Fruit fly (Drosophila melanogaster) whole organism, embryonic: ENCODE data around the gene Cpr76Bb.

Experiments used
- Ada2b ChIP-seq: fragments of 200-800 bp; sonication (Bioruptor generic); IDR thresholded peaks from 2 replicates; pipeline ENCODE4 v1.3.6; 2022; ENCODE audit warnings: missing biosample characterization, missing genetic modification characterization
- Atf6 ChIP-seq: fragments of 200-800 bp; sonication (Bioruptor generic); IDR thresholded peaks from 2 replicates; pipeline ENCODE4 v1.3.6; 2022; ENCODE audit warnings: missing biosample characterization, missing genetic modification characterization
- Blimp-1 ChIP-seq: fragments of 200-800 bp; sonication (Bioruptor generic); optimal IDR thresholded peaks from 3 replicates; lab custom pipeline; 2018; ENCODE audit warnings: missing biosample characterization, missing genetic modification characterization, mild to moderate bottlenecking, moderate library complexity, missing genetic modification reagents
- CG11085 ChIP-seq: fragments of 200-800 bp; sonication (Bioruptor generic); IDR thresholded peaks from 2 replicates; pipeline ENCODE4 v1.3.6; 2022; ENCODE audit warnings: missing biosample characterization, missing genetic modification characterization
- CG12659 ChIP-seq: fragments of 200-800 bp; sonication (Bioruptor generic); optimal IDR thresholded peaks from 3 replicates; lab custom pipeline; 2017; ENCODE audit warnings: mild to moderate bottlenecking, missing biosample characterization, missing genetic modification reagents, missing genetic modification characterization
- CG12769 ChIP-seq: fragments of 200-800 bp; sonication (Bioruptor generic); optimal IDR thresholded peaks from 2 replicates; lab custom pipeline; 2019; ENCODE audit warnings: missing biosample characterization, mild to moderate bottlenecking, missing genetic modification characterization, moderate library complexity
- CG13123 ChIP-seq: fragments of 200-800 bp; sonication (Bioruptor generic); optimal IDR thresholded peaks from 2 replicates; lab custom pipeline; 2016; ENCODE audit warnings: missing biosample characterization, missing genetic modification characterization
- CG13775 ChIP-seq: fragments of 200-800 bp; sonication (Bioruptor generic); optimal IDR thresholded peaks from 3 replicates; lab custom pipeline; 2017; ENCODE audit warnings: missing biosample characterization, mild to moderate bottlenecking, missing genetic modification characterization
- CG13894 ChIP-seq: fragments of 200-800 bp; sonication (Bioruptor generic); optimal IDR thresholded peaks from 3 replicates; lab custom pipeline; 2018; ENCODE audit warnings: missing biosample characterization, mild to moderate bottlenecking, missing genetic modification characterization, moderate library complexity
- CG15479 ChIP-seq: fragments of 200-800 bp; sonication (Bioruptor generic); optimal IDR thresholded peaks from 3 replicates; lab custom pipeline; 2019; ENCODE audit warnings: missing biosample characterization, mild to moderate bottlenecking, missing genetic modification characterization, moderate library complexity
- CG2875 ChIP-seq: fragments of 200-800 bp; sonication (Bioruptor generic); optimal IDR thresholded peaks from 2 replicates; lab custom pipeline; 2017; ENCODE audit warnings: missing biosample characterization, mild to moderate bottlenecking, missing genetic modification characterization, missing genetic modification reagents
- CG30020 ChIP-seq: fragments of 200-800 bp; optimal IDR thresholded peaks from 2 replicates; lab custom pipeline; 2019; ENCODE audit warnings: missing biosample characterization, mild to moderate bottlenecking, missing genetic modification characterization, moderate library complexity
- CG4360 ChIP-seq: fragments of 200-800 bp; sonication (Bioruptor generic); IDR thresholded peaks from 2 replicates; pipeline ENCODE4 v1.3.6; 2022; ENCODE audit warnings: missing biosample characterization, missing genetic modification characterization
- CG43689 ChIP-seq: fragments of 200-800 bp; sonication (Bioruptor generic); IDR thresholded peaks from 2 replicates; pipeline ENCODE4 v1.3.6; 2022; ENCODE audit warnings: missing biosample characterization, missing genetic modification characterization
- CG6791 ChIP-seq: fragments of 200-800 bp; sonication (Bioruptor generic); IDR thresholded peaks from 3 replicates; pipeline ENCODE4 v1.3.6; 2022; ENCODE audit warnings: missing biosample characterization, missing genetic modification characterization; ENCODE audit not compliant: partially characterized antibody
- CG7271 ChIP-seq: fragments of 200-800 bp; sonication (Bioruptor generic); optimal IDR thresholded peaks from 2 replicates; lab custom pipeline; 2018; ENCODE audit warnings: missing biosample characterization, mild to moderate bottlenecking, missing genetic modification characterization, moderate library complexity
- CG7786 ChIP-seq: fragments of 200-800 bp; sonication (Bioruptor generic); optimal IDR thresholded peaks from 2 replicates; lab custom pipeline; 2016; ENCODE audit warnings: missing biosample characterization, missing genetic modification characterization
- CG8089 ChIP-seq: fragments of 200-800 bp; sonication (Bioruptor generic); optimal IDR thresholded peaks from 3 replicates; lab custom pipeline; 2016; ENCODE audit warnings: missing biosample characterization, missing genetic modification characterization
- Dbx ChIP-seq: fragments of 200-800 bp; sonication (Bioruptor generic); IDR thresholded peaks from 3 replicates; pipeline ENCODE4 v1.3.6; 2022; ENCODE audit warnings: missing biosample characterization, missing genetic modification characterization
- Dp ChIP-seq: fragments of 200-800 bp; sonication (Bioruptor generic); optimal IDR thresholded peaks from 2 replicates; lab custom pipeline; 2018; ENCODE audit warnings: missing biosample characterization, mild to moderate bottlenecking, missing genetic modification characterization, moderate library complexity
- Drgx ChIP-seq: fragments of 200-800 bp; sonication (Bioruptor generic); IDR thresholded peaks from 2 replicates; pipeline ENCODE4 v1.3.6; 2022; ENCODE audit warnings: missing biosample characterization, missing genetic modification characterization
- Ets65A ChIP-seq: fragments of 200-800 bp; sonication (Bioruptor generic); peaks from one replicate; lab custom pipeline; 2016; ENCODE audit warnings: missing biosample characterization, missing genetic modification characterization
- MTF-1 ChIP-seq: fragments of 200-800 bp; sonication (Bioruptor generic); optimal IDR thresholded peaks from 2 replicates; lab custom pipeline; 2018; ENCODE audit warnings: missing biosample characterization, mild to moderate bottlenecking, missing genetic modification characterization, borderline replicate concordance
- Med ChIP-seq: fragments of 200-800 bp; sonication (Bioruptor generic); peaks from one replicate; lab custom pipeline; 2016; ENCODE audit warnings: missing biosample characterization, missing genetic modification characterization, mild to moderate bottlenecking, inconsistent platforms, moderate library complexity
- TFAM ChIP-seq: fragments of 200-800 bp; sonication (Bioruptor generic); optimal IDR thresholded peaks from 2 replicates; lab custom pipeline; 2017; ENCODE audit warnings: missing biosample characterization, missing genetic modification characterization, inconsistent platforms
- YL-1 ChIP-seq: fragments of 200-800 bp; sonication (Bioruptor generic); optimal IDR thresholded peaks from 3 replicates; lab custom pipeline; 2017; ENCODE audit warnings: missing biosample characterization, mild to moderate bottlenecking, missing genetic modification characterization
- az2 ChIP-seq: fragments of 200-800 bp; sonication (Bioruptor generic); optimal IDR thresholded peaks from 3 replicates; lab custom pipeline; 2016; ENCODE audit warnings: missing biosample characterization, missing genetic modification characterization
- bbx ChIP-seq: fragments of 200-800 bp; sonication (Bioruptor generic); IDR thresholded peaks from 2 replicates; pipeline ENCODE4 v1.3.6; 2022; ENCODE audit warnings: missing biosample characterization, missing genetic modification characterization; ENCODE audit not compliant: partially characterized antibody
- br ChIP-seq: fragments of >200 bp; optimal IDR thresholded peaks from 2 replicates; lab custom pipeline; 2017
- cg ChIP-seq: fragments of 200-800 bp; sonication (Bioruptor generic); optimal IDR thresholded peaks from 3 replicates; lab custom pipeline; 2019; ENCODE audit warnings: missing biosample characterization, mild to moderate bottlenecking, missing genetic modification characterization, moderate library complexity
- ci ChIP-seq: fragments of 200-800 bp; sonication (Bioruptor generic); IDR thresholded peaks from 3 replicates; pipeline ENCODE4 v1.3.6; 2022; ENCODE audit warnings: missing biosample characterization, missing genetic modification characterization
- corto ChIP-seq: fragments of 200-800 bp; sonication (Bioruptor generic); optimal IDR thresholded peaks from 2 replicates; lab custom pipeline; 2016; ENCODE audit warnings: missing biosample characterization, mild to moderate bottlenecking, missing genetic modification characterization, moderate library complexity
- crol ChIP-seq: fragments of 200-800 bp; sonication (Bioruptor generic); IDR thresholded peaks from 2 replicates; pipeline ENCODE4 v1.3.6; 2022; ENCODE audit warnings: missing biosample characterization, missing genetic modification characterization
- da ChIP-seq: fragments of 200-800 bp; sonication (Bioruptor generic); optimal IDR thresholded peaks from 2 replicates; lab custom pipeline; 2016; ENCODE audit warnings: missing biosample characterization, missing genetic modification characterization
- gem ChIP-seq: fragments of 200-800 bp; sonication (Bioruptor generic); optimal IDR thresholded peaks from 2 replicates; lab custom pipeline; 2019; ENCODE audit warnings: missing biosample characterization, mild to moderate bottlenecking, missing genetic modification characterization, moderate library complexity
- jumu ChIP-seq: fragments of 200-800 bp; sonication (Bioruptor generic); optimal IDR thresholded peaks from 3 replicates; lab custom pipeline; 2016; ENCODE audit warnings: missing biosample characterization, missing genetic modification characterization
- ken ChIP-seq: fragments of 200-800 bp; sonication (Bioruptor generic); IDR thresholded peaks from 3 replicates; pipeline ENCODE4 v1.3.6; 2022; ENCODE audit warnings: missing biosample characterization, missing genetic modification characterization
- nerfin-1 ChIP-seq: fragments of 200-800 bp; sonication (Bioruptor generic); optimal IDR thresholded peaks from 3 replicates; lab custom pipeline; 2019; ENCODE audit warnings: missing biosample characterization, mild to moderate bottlenecking, missing genetic modification characterization, moderate library complexity
- oc ChIP-seq: fragments of 200-800 bp; sonication (Bioruptor generic); optimal IDR thresholded peaks from 2 replicates; lab custom pipeline; 2018; ENCODE audit warnings: missing biosample characterization, mild to moderate bottlenecking, missing genetic modification characterization, moderate library complexity
- pho ChIP-seq: fragments of 200-800 bp; sonication (Bioruptor generic); optimal IDR thresholded peaks from 2 replicates; lab custom pipeline; 2016; ENCODE audit warnings: missing biosample characterization, missing genetic modification characterization
- sc ChIP-seq, 3 experiments: fragments of >200 bp in 2 of 3; fragments of 200-800 bp in 1 of 3; sonication (Bioruptor generic) in 1 of 3; optimal IDR thresholded peaks; 2 replicates in 2 of 3; 3 replicates in 1 of 3; lab custom pipeline; 2017; ENCODE audit warnings: mild to moderate bottlenecking in 1 of 3, missing biosample characterization in 1 of 3, missing genetic modification characterization in 1 of 3, missing genetic modification reagents in 1 of 3
- tll ChIP-seq, 2 experiments: fragments of 200-800 bp in 1 of 2; fragments of >200 bp in 1 of 2; sonication (Bioruptor generic) in 1 of 2; optimal IDR thresholded peaks; 2 replicates each; lab custom pipeline; 2017 to 2019; ENCODE audit warnings: missing biosample characterization in 2 of 2, missing genetic modification characterization in 2 of 2, mild to moderate bottlenecking in 1 of 2, moderate library complexity in 1 of 2
- ttk ChIP-seq: fragments of 200-800 bp; sonication (Bioruptor generic); IDR thresholded peaks from 2 replicates; pipeline ENCODE4 v2.1.2; 2022; ENCODE audit warnings: missing biosample characterization, missing genetic modification characterization
- vnd ChIP-seq: fragments of 200-800 bp; sonication (Bioruptor generic); IDR thresholded peaks from 3 replicates; pipeline ENCODE4 v1.3.6; 2022; ENCODE audit warnings: missing biosample characterization, missing genetic modification characterization; ENCODE audit not compliant: partially characterized antibody

Gene Cpr76Bb

dm6 chr3L:19558674-19559073, 39.2 kb downstream of the Cpr76Bb start:
- TF ChIP-seq jumu (no peak), CG13894 (tag; lab: Kevin White, UChicago) (peak; percentile 91), gem (peak; percentile 1), CG12769 (tag; lab: Kevin White, UChicago) (peak; percentile 49), CG6791 (0 out of 3 replicates have a peak, but pooled peaks have one; percentile 33), bbx (GFP tag; lab: Robert Waterston, UW) (0 out of 2 replicates have a peak, but pooled peaks have one; percentile 2), oc (tag; lab: Kevin White, UChicago) (peak; percentile 39), MTF-1 (no peak)
- TF ChIP-seq, all 482 proteins: peak for 6

dm6 chr3L:19559171-19559570, 39.7 kb downstream of the Cpr76Bb start:
- TF ChIP-seq Ets65A (GFP tag; lab: Kevin White, UChicago) (peak; percentile 33), pho (no peak), CG30020 (tag; lab: Kevin White, UChicago) (no peak), MTF-1 (peak; percentile 5), Blimp-1 (GFP tag; lab: Kevin White, UChicago) (peak; percentile 1), ken (GFP tag; lab: Robert Waterston, UW) (0 out of 3 replicates have a peak, but pooled peaks have one; percentile 13), CG7271 (tag; lab: Kevin White, UChicago) (no peak), ttk (GFP tag; lab: Robert Waterston, UW) (no peak), CG8089 (GFP tag; lab: Kevin White, UChicago) (no peak), Med (GFP tag; lab: Kevin White, UChicago) (peak; percentile 53), CG12659 (GFP tag; lab: Kevin White, UChicago) (no peak), tll (GFP tag; optimal IDR thresholded peaks at IDR 0.05; lab: Kevin White, UChicago) (peak in 1 of 2 experiments; percentile 56), Ada2b (GFP tag; lab: Robert Waterston, UW) (0 out of 2 replicates have a peak, but pooled peaks have one; percentile 4), CG15479 (peak; percentile 55), az2 (no peak), Atf6 (no peak)

dm6 chr3L:19560005-19560694, 40.7 kb downstream of the Cpr76Bb start:
- TF ChIP-seq cg (GFP tag; lab: Kevin White, UChicago) (peak; percentile 43), CG4360 (GFP tag; lab: Robert Waterston, UW) (peak; percentile 73), oc (tag; lab: Kevin White, UChicago) (no peak), corto (GFP tag; lab: Kevin White, UChicago) (no peak), da (GFP tag; lab: Kevin White, UChicago) (no peak), crol (GFP tag; lab: Robert Waterston, UW) (peak; percentile 39)

DNA sequence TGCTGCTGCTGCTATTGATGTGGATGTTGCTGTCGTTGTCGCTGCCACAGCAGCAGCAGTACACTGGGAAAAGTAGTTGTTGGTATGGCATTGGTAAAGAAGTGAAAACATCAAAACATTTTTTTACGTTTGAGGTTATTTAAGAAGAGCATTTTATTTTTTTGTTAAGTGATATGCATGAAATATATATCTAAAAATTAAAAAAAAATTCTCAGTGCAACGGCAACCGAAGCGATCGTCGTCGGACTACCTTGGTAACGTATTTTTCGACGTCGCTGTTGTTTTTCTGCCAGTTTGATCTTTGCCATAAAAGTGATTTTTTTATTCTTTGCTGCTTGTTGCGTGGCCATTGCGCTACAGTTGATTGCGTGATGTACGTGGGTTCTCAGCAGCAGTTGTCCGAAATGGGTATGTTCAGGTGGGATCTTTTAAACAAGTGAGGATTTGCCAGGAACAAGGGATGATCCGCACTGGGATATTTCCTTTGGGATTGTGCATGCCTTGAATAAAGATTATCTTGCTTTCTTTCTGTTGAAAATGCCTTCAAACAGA, 41.3 kb downstream of the Cpr76Bb start:
- TF ChIP-seq CG11085 (GFP tag; lab: Robert Waterston, UW) (peak; percentile 79), sc (optimal IDR thresholded peaks at IDR 0.05; lab: Kevin White, UChicago) (no peak), sc (GFP tag; optimal IDR thresholded peaks at IDR 0.05; lab: Kevin White, UChicago) (peak; percentile 94), CG13775 (peak; percentile 95), TFAM (GFP tag; lab: Kevin White, UChicago) (peak; percentile 70), Dbx (GFP tag; lab: Robert Waterston, UW) (peak; percentile 95), cg (GFP tag; lab: Kevin White, UChicago) (no peak), br (lab: Kevin White, UChicago) (no peak), vnd (no peak), CG43689 (GFP tag; lab: Robert Waterston, UW) (peak; percentile 77), ci (GFP tag; lab: Robert Waterston, UW) (peak; percentile 97), Drgx (GFP tag; lab: Robert Waterston, UW) (peak; percentile 99), Dp (GFP tag; lab: Kevin White, UChicago) (peak; percentile 2), nerfin-1 (peak; percentile 93), CG13123 (peak; percentile 91), CG2875 (GFP tag; lab: Kevin White, UChicago) (peak; percentile 92), CG7786 (peak; percentile 89), YL-1 (GFP tag; lab: Kevin White, UChicago) (peak; percentile 91)
